Worm (Caenorhabditis elegans) whole organism, early embryonic: ENCODE results near the gene C08F1.11.

Experiments used
- B0310.2 ChIP-seq: sonication (generic microtip); optimal IDR thresholded peaks from 2 replicates; lab custom pipeline; 2016; ENCODE audit warnings: mild to moderate bottlenecking, missing genetic modification characterization, missing compliant biosample characterization
- F13C5.2 ChIP-seq: sonication (generic microtip); optimal IDR thresholded peaks from 2 replicates; lab custom pipeline; 2017; ENCODE audit warnings: mild to moderate bottlenecking, missing genetic modification characterization, inconsistent platforms, missing compliant biosample characterization
- ama-1 ChIP-seq: fragments of 150-350 bp; optimal IDR thresholded peaks from 2 replicates; lab custom pipeline; 2014
- ceh-13 ChIP-seq: fragments of 200-800 bp; sonication (Bioruptor generic); optimal IDR thresholded peaks from 2 replicates; lab custom pipeline; 2018; ENCODE audit warnings: mild to moderate bottlenecking, missing genetic modification characterization, missing compliant biosample characterization
- ceh-36 ChIP-seq: sonication (generic microtip); optimal IDR thresholded peaks from 2 replicates; lab custom pipeline; 2016; ENCODE audit warnings: missing genetic modification characterization, inconsistent platforms, missing compliant biosample characterization
- flt-1 ChIP-seq: fragments of 200-800 bp; sonication (Bioruptor generic); IDR thresholded peaks from 2 replicates; pipeline ENCODE4 v1.3.6; 2022; ENCODE audit warnings: missing genetic modification characterization, missing compliant biosample characterization
- hmbx-1 ChIP-seq: sonication (generic microtip); optimal IDR thresholded peaks from 2 replicates; lab custom pipeline; 2016; ENCODE audit warnings: mild to moderate bottlenecking, missing genetic modification characterization, missing compliant biosample characterization
- hnd-1 ChIP-seq: sonication (generic microtip); optimal IDR thresholded peaks from 2 replicates; lab custom pipeline; 2016; ENCODE audit warnings: missing genetic modification characterization, missing compliant biosample characterization
- pes-1 ChIP-seq: fragments of 200-800 bp; sonication (Bioruptor generic); IDR thresholded peaks from 2 replicates; pipeline ENCODE4 v1.3.6; 2022; ENCODE audit warnings: missing genetic modification reagents, missing genetic modification characterization, missing compliant biosample characterization
- scrt-1 ChIP-seq: fragments of 200-800 bp; sonication (Bioruptor generic); IDR thresholded peaks from 2 replicates; pipeline ENCODE4 v1.3.6; 2022; ENCODE audit warnings: missing genetic modification characterization, missing compliant biosample characterization
- sea-1 ChIP-seq: fragments of 200-800 bp; sonication (Bioruptor generic); conservative IDR thresholded peaks from 2 replicates; pipeline ENCODE4 v1.3.6; 2022; ENCODE audit warnings: missing genetic modification characterization, missing compliant biosample characterization
- tbx-11 ChIP-seq: fragments of 200-800 bp; sonication (Bioruptor generic); IDR thresholded peaks from 2 replicates; pipeline ENCODE4 v1.3.6; 2022; ENCODE audit warnings: missing genetic modification characterization, missing compliant biosample characterization
- tbx-37 ChIP-seq: fragments of 200-800 bp; sonication (Bioruptor generic); conservative IDR thresholded peaks from 2 replicates; pipeline ENCODE4 v1.3.6; 2022; ENCODE audit warnings: missing genetic modification reagents, missing genetic modification characterization, missing compliant biosample characterization
- tra-4 ChIP-seq: sonication (generic microtip); optimal IDR thresholded peaks from 2 replicates; lab custom pipeline; 2017; ENCODE audit warnings: missing genetic modification characterization, missing compliant biosample characterization

DNA sequence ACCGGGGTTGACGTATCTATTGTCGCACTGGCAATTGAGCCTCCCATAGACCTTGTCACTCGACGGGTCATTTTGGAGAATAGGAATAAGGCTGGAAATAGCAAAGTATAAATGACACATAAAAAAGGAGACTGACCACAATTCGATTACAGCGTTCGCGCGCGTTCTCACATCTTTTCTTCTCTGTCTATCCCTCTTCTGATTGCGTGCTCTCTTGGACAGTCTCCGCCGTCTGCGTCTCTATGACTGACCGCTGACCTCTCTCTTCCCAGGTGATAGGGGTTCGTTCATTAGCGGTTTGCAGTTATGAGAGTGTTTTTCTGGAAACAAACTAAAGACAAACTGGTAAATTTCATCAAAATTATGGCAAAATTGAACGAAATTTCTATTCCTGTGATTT, 48.3 kb downstream of the C08F1.11 start, which contains the start of gene ceh-83:
- TF ChIP-seq ceh-36 (tag; lab: Kevin White, UChicago): no peak
- TF ChIP-seq scrt-1 (GFP tag; lab: Robert Waterston, UW): no peak
- no peak for TF ChIP-seq flt-1 (GFP tag; lab: Robert Waterston, UW)
- no peak for TF ChIP-seq hmbx-1 (tag; lab: Kevin White, UChicago)
- TF ChIP-seq ama-1 (lab: Kevin White, UChicago): no peak
- TF ChIP-seq tra-4 (tag; lab: Kevin White, UChicago): no peak
- TF ChIP-seq sea-1 (GFP tag; lab: Robert Waterston, UW): no peak
- no peak for TF ChIP-seq B0310.2 (tag; lab: Kevin White, UChicago)
- TF ChIP-seq ceh-13 (GFP tag; lab: Kevin White, UChicago): no peak
- TF ChIP-seq hnd-1 (tag; lab: Kevin White, UChicago): no peak
- no peak for TF ChIP-seq F13C5.2
- TF ChIP-seq tbx-37: no peak
- no peak for TF ChIP-seq tbx-11
- TF ChIP-seq pes-1: no peak
